Worm (Caenorhabditis elegans): ENCODE measurements around the gene nex-2.

Gene nex-2

ce11 chrIII:10328565-10329541 lies 1.4 kb downstream of the nex-2 start:
- no peak for TF ChIP-seq tab-1 (GFP tag; IDR thresholded peaks at IDR 0.05)
- TF ChIP-seq cog-1 (tag; optimal IDR thresholded peaks at IDR 0.05) = no peak
- TF ChIP-seq med-1 (GFP tag; optimal IDR thresholded peaks at IDR 0.05; ENCODE audit: insufficient read depth) = no peak
- no peak for TF ChIP-seq ztf-23 (GFP tag; IDR thresholded peaks at IDR 0.05)

ce11 chrIII:10326327-10326726 lies 3.9 kb downstream of the nex-2 start:
- TF ChIP-seq ref-1 (GFP tag; conservative IDR thresholded peaks at IDR 0.05) (no peak), med-1 (GFP tag; optimal IDR thresholded peaks at IDR 0.05; ENCODE audit: insufficient read depth) (no peak), ztf-29 (GFP tag; IDR thresholded peaks at IDR 0.05) (no peak), T22C8.4 (GFP tag; IDR thresholded peaks at IDR 0.05) (no peak), tab-1 (GFP tag; IDR thresholded peaks at IDR 0.05) (no peak), flt-1 (GFP tag; IDR thresholded peaks at IDR 0.05) (no peak), klf-2 (GFP tag; conservative IDR thresholded peaks at IDR 0.05) (no peak), cog-1 (tag; optimal IDR thresholded peaks at IDR 0.05) (no peak), ztf-23 (GFP tag; IDR thresholded peaks at IDR 0.05) (no peak)

- no peak for TF ChIP-seq ref-1 (GFP tag; conservative IDR thresholded peaks at IDR 0.05)
- no peak for TF ChIP-seq med-1 (GFP tag; optimal IDR thresholded peaks at IDR 0.05; ENCODE audit: insufficient read depth)
- no peak for TF ChIP-seq flt-1 (GFP tag; IDR thresholded peaks at IDR 0.05)
- no peak for TF ChIP-seq ztf-29 (GFP tag; IDR thresholded peaks at IDR 0.05)
- TF ChIP-seq cog-1 (tag; optimal IDR thresholded peaks at IDR 0.05) = no peak
- no peak for TF ChIP-seq klf-2 (GFP tag; conservative IDR thresholded peaks at IDR 0.05)
- TF ChIP-seq T22C8.4 (GFP tag; IDR thresholded peaks at IDR 0.05) = no peak
- TF ChIP-seq tab-1 (GFP tag; IDR thresholded peaks at IDR 0.05) = no peak
- no peak for TF ChIP-seq ztf-23 (GFP tag; IDR thresholded peaks at IDR 0.05)
These were observed 9.4 kb downstream of the nex-2 start, which contains the start of gene sas-7 for ce11 chrIII:10320788-10321187. sas-7 (plus strand) TSS chrIII:10321019.

ce11 chrIII:10320228-10320705 lies 10.0 kb downstream of the nex-2 start:
- TF ChIP-seq flt-1 (GFP tag; IDR thresholded peaks at IDR 0.05) = 0 out of 2 replicates have a peak, but pooled peaks have one; percentile 30

- TF ChIP-seq klf-2 (GFP tag; conservative IDR thresholded peaks at IDR 0.05) = no peak
- TF ChIP-seq ztf-23 (GFP tag; IDR thresholded peaks at IDR 0.05) = no peak
- TF ChIP-seq med-1 (GFP tag; optimal IDR thresholded peaks at IDR 0.05; ENCODE audit: insufficient read depth) = no peak
- no peak for TF ChIP-seq flt-1 (GFP tag; IDR thresholded peaks at IDR 0.05)
- no peak for TF ChIP-seq tab-1 (GFP tag; IDR thresholded peaks at IDR 0.05)
- peak; percentile 41 for TF ChIP-seq cog-1 (tag; optimal IDR thresholded peaks at IDR 0.05)
- peak; percentile 97 for TF ChIP-seq T22C8.4 (GFP tag; IDR thresholded peaks at IDR 0.05)
- no peak for TF ChIP-seq ztf-29 (GFP tag; IDR thresholded peaks at IDR 0.05)
- TF ChIP-seq ref-1 (GFP tag; conservative IDR thresholded peaks at IDR 0.05) = no peak
These were observed 11.5 kb downstream of the nex-2 start, which contains the start of gene unc-69 for ce11 chrIII:10318755-10319154. unc-69 (plus strand) TSS chrIII:10318939.

ce11 chrIII:10318062-10318609 lies 12.1 kb downstream of the nex-2 start, which contains the start of the genes unc-50 and ostf-4:
unc-50 (minus strand) TSS chrIII:10318162.
ostf-4 (minus strand) TSS chrIII:10318559.
- no peak for TF ChIP-seq T22C8.4 (GFP tag; IDR thresholded peaks at IDR 0.05)
- TF ChIP-seq klf-2 (GFP tag; conservative IDR thresholded peaks at IDR 0.05) = no peak
- TF ChIP-seq ztf-29 (GFP tag; IDR thresholded peaks at IDR 0.05) = no peak
- no peak for TF ChIP-seq ztf-23 (GFP tag; IDR thresholded peaks at IDR 0.05)
- TF ChIP-seq cog-1 (tag; optimal IDR thresholded peaks at IDR 0.05) = no peak
- TF ChIP-seq med-1 (GFP tag; optimal IDR thresholded peaks at IDR 0.05; ENCODE audit: insufficient read depth) = no peak
- no peak for TF ChIP-seq flt-1 (GFP tag; IDR thresholded peaks at IDR 0.05)
- no peak for TF ChIP-seq tab-1 (GFP tag; IDR thresholded peaks at IDR 0.05)
- no peak for TF ChIP-seq ref-1 (GFP tag; conservative IDR thresholded peaks at IDR 0.05)

- TF ChIP-seq med-1 (GFP tag; optimal IDR thresholded peaks at IDR 0.05; ENCODE audit: insufficient read depth) (no peak), tab-1 (GFP tag; IDR thresholded peaks at IDR 0.05) (no peak), T22C8.4 (GFP tag; IDR thresholded peaks at IDR 0.05) (no peak), cog-1 (tag; optimal IDR thresholded peaks at IDR 0.05) (no peak), ztf-23 (GFP tag; IDR thresholded peaks at IDR 0.05) (no peak), klf-2 (GFP tag; conservative IDR thresholded peaks at IDR 0.05) (no peak), ztf-29 (GFP tag; IDR thresholded peaks at IDR 0.05) (no peak), ref-1 (GFP tag; conservative IDR thresholded peaks at IDR 0.05) (no peak), flt-1 (GFP tag; IDR thresholded peaks at IDR 0.05) (no peak)
These were observed 16.0 kb downstream of the nex-2 start for ce11 chrIII:10314234-10314633.

- TF ChIP-seq tab-1 (GFP tag; IDR thresholded peaks at IDR 0.05) (no peak), ztf-23 (GFP tag; IDR thresholded peaks at IDR 0.05) (no peak), flt-1 (GFP tag; IDR thresholded peaks at IDR 0.05) (no peak), med-1 (GFP tag; optimal IDR thresholded peaks at IDR 0.05; ENCODE audit: insufficient read depth) (no peak), klf-2 (GFP tag; conservative IDR thresholded peaks at IDR 0.05) (no peak)
These were observed 19.2 kb downstream of the nex-2 start, which contains the start of gene T07A5.7 for ce11 chrIII:10311016-10311415. T07A5.7 (minus strand) TSS chrIII:10311116.

- TF ChIP-seq klf-2 (GFP tag; conservative IDR thresholded peaks at IDR 0.05) (no peak), cog-1 (tag; optimal IDR thresholded peaks at IDR 0.05) (no peak), flt-1 (GFP tag; IDR thresholded peaks at IDR 0.05) (no peak), ref-1 (GFP tag; conservative IDR thresholded peaks at IDR 0.05) (no peak), med-1 (GFP tag; optimal IDR thresholded peaks at IDR 0.05; ENCODE audit: insufficient read depth) (no peak), T22C8.4 (GFP tag; IDR thresholded peaks at IDR 0.05) (no peak), ztf-29 (GFP tag; IDR thresholded peaks at IDR 0.05) (no peak), tab-1 (GFP tag; IDR thresholded peaks at IDR 0.05) (no peak), ztf-23 (GFP tag; IDR thresholded peaks at IDR 0.05) (no peak)
These were observed 24.2 kb downstream of the nex-2 start, which contains the start of gene T07A5.1 for ce11 chrIII:10306049-10306448. T07A5.1 (minus strand) TSS chrIII:10306197.

Measured in whole organism, midembryonic.